Worm (Caenorhabditis elegans): ENCODE results near the gene tag-10.
A peak's percentile ranks its signal among the peaks of the same experiment; 100 is the strongest.

Gene tag-10

DNA sequence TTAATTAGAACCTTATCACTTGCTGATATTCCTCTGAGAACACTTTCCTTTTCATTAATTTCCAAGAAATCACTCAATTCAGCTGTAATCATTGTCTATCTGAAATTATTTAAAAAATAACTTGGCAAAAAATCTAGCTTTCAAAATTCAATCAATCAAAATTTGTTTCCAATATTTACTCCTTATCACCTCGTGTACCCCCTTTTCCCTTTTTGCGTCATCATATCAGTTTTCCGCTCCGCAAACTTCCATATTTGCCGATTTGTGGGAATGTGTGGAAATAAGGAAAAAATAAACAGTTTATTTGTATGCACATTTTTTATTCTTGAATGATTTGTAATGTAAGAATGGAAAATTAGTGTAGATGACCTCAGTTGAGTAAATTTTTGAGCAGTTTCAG is 29.6 kb downstream of the tag-10 start, which contains the start of gene C31C9.6:
Gene C31C9.6, minus strand, starts transcription at position 101 of the 400 bp plus-strand sequence.
- TF ChIP-seq dmd-6 (GFP tag; IDR thresholded peaks at IDR 0.05), result peak; percentile 74

DNA sequence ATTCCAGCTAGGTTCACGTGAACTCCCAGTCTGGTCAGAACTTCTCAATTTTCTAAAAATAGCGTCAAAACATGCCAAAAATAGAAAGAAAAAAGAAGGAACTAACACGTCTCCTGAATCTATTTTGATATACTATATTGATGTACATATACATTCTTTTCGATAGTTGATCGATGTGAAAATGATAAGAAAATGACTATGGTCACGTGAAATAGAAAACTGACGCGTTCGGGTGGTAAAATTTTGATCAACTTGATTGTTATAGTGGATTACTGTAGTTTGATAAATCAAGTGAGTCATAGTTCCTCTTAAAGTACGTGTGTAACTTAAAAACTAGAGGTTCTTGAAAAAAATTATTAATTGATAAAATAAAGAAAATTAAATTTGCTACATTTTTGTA is 32.0 kb downstream of the tag-10 start:
- TF ChIP-seq nhr-76 (tag; optimal IDR thresholded peaks at IDR 0.05) (no peak), mdl-1 (tag; optimal IDR thresholded peaks at IDR 0.05) (peak in 1 of 2 experiments; percentile 40), ceh-32 (tag; optimal IDR thresholded peaks at IDR 0.05; ENCODE audit: poor library complexity) (no peak), lsy-2 (tag; optimal IDR thresholded peaks at IDR 0.05) (peak in 1 of 2 experiments; percentile 79), mdt-29 (GFP tag; IDR thresholded peaks at IDR 0.05) (no peak), Y105C5A.15 (GFP tag; IDR thresholded peaks at IDR 0.05) (no peak), pqm-1 (tag; optimal IDR thresholded peaks at IDR 0.05) (no peak), madf-9 (GFP tag; conservative IDR thresholded peaks at IDR 0.05) (no peak), dpl-1 (GFP tag; optimal IDR thresholded peaks at IDR 0.05) (no peak), tag-97 (GFP tag; IDR thresholded peaks at IDR 0.05) (no peak), F10B5.3 (tag; optimal IDR thresholded peaks at IDR 0.05) (no peak), aha-1 (tag) (peak; percentile 82), nhr-25 (tag; optimal IDR thresholded peaks at IDR 0.05; ENCODE audit: borderline replicate concordance, insufficient read depth) (no peak), egl-43 (GFP tag; IDR thresholded peaks at IDR 0.05) (no peak), mxl-3 (GFP tag; optimal IDR thresholded peaks at IDR 0.05) (no peak), hif-1 (tag; optimal IDR thresholded peaks at IDR 0.05) (no peak), nhr-77 (tag; optimal IDR thresholded peaks at IDR 0.05) (peak; percentile 56), dve-1 (tag; optimal IDR thresholded peaks at IDR 0.05; ENCODE audit: insufficient read depth) (peak; percentile 82), T20F7.1 (GFP tag; optimal IDR thresholded peaks at IDR 0.05) (peak; percentile 45), lin-13 (GFP tag; optimal IDR thresholded peaks at IDR 0.05) (no peak), dmd-9 (GFP tag; IDR thresholded peaks at IDR 0.05) (no peak), daf-16 (GFP tag; optimal IDR thresholded peaks at IDR 0.05) (no peak), daf-16 (tag; optimal IDR thresholded peaks at IDR 0.05) (peak; percentile 54), daf-8 (GFP tag; IDR thresholded peaks at IDR 0.05) (no peak), cey-2 (tag; optimal IDR thresholded peaks at IDR 0.05; ENCODE audit: borderline replicate concordance, insufficient read depth) (no peak), lin-29 (GFP tag; IDR thresholded peaks at IDR 0.05) (no peak), ztf-7 (tag; optimal IDR thresholded peaks at IDR 0.05) (peak; percentile 15), lim-7 (GFP tag; IDR thresholded peaks at IDR 0.05) (no peak), nhr-28 (tag; optimal IDR thresholded peaks at IDR 0.05) (peak; percentile 74), F37D6.2 (tag; optimal IDR thresholded peaks at IDR 0.05) (no peak), lin-15B (tag; optimal IDR thresholded peaks at IDR 0.05) (no peak), skn-1 (tag; optimal IDR thresholded peaks at IDR 0.05) (no peak), spr-1 (tag; optimal IDR thresholded peaks at IDR 0.05) (no peak), arid-1 (GFP tag; conservative IDR thresholded peaks at IDR 0.05) (no peak), unc-130 (GFP tag; optimal IDR thresholded peaks at IDR 0.05) (no peak), saeg-2 (GFP tag; IDR thresholded peaks at IDR 0.05) (no peak), lin-1 (GFP tag; IDR thresholded peaks at IDR 0.05) (no peak), ces-1 (GFP tag; optimal IDR thresholded peaks at IDR 0.05) (no peak), nhr-11 (tag; optimal IDR thresholded peaks at IDR 0.05) (no peak), tra-1 (GFP tag; IDR thresholded peaks at IDR 0.05) (no peak), jun-1 (tag; optimal IDR thresholded peaks at IDR 0.05) (no peak), snpc-4 (tag; optimal IDR thresholded peaks at IDR 0.05) (no peak), daf-19 (GFP tag; conservative IDR thresholded peaks at IDR 0.05) (no peak), T26A8.4 (GFP tag; IDR thresholded peaks at IDR 0.05) (no peak), ZK546.5 (tag; optimal IDR thresholded peaks at IDR 0.05) (no peak), Y5F2A.4 (GFP tag; optimal IDR thresholded peaks at IDR 0.05) (no peak), aly-2 (tag; optimal IDR thresholded peaks at IDR 0.05) (no peak), hlh-11 (tag; optimal IDR thresholded peaks at IDR 0.05) (peak; percentile 66), php-3 (GFP tag; IDR thresholded peaks at IDR 0.05) (0 out of 2 replicates have a peak, but pooled peaks have one; percentile 45)

All from whole organism, L4 larva.